Fruit fly (Drosophila melanogaster) whole organism, embryonic: ENCODE data around the gene flw.

ENCODE experiments used
- ATbp ChIP-seq: fragments of 200-800 bp; sonication (Bioruptor generic); optimal IDR thresholded peaks from 2 replicates; lab custom pipeline; 2017; ENCODE audit warnings: missing biosample characterization, mild to moderate bottlenecking, missing genetic modification characterization, missing genetic modification reagents
- Bgb ChIP-seq: fragments of 200-800 bp; sonication (Bioruptor generic); IDR thresholded peaks from 2 replicates; pipeline ENCODE4 v1.3.6; 2022; ENCODE audit warnings: missing biosample characterization, missing genetic modification characterization; ENCODE audit not compliant: partially characterized antibody
- CG10543 ChIP-seq: fragments of 200-800 bp; sonication (Bioruptor generic); optimal IDR thresholded peaks from 3 replicates; lab custom pipeline; 2017; ENCODE audit warnings: missing biosample characterization, mild to moderate bottlenecking, missing genetic modification characterization, moderate library complexity
- CG11398 ChIP-seq: fragments of 200-800 bp; sonication (Bioruptor generic); optimal IDR thresholded peaks from 2 replicates; lab custom pipeline; 2016; ENCODE audit warnings: missing biosample characterization, missing genetic modification characterization
- CG12104 ChIP-seq: fragments of 200-800 bp; sonication (Bioruptor generic); optimal IDR thresholded peaks from 3 replicates; lab custom pipeline; 2016; ENCODE audit warnings: missing biosample characterization, missing genetic modification characterization
- CG12299 ChIP-seq: fragments of 200-800 bp; sonication (Bioruptor generic); optimal IDR thresholded peaks from 2 replicates; lab custom pipeline; 2018; ENCODE audit warnings: missing biosample characterization, mild to moderate bottlenecking, missing genetic modification characterization
- CG12391 ChIP-seq: fragments of 200-800 bp; sonication (Bioruptor generic); optimal IDR thresholded peaks from 3 replicates; lab custom pipeline; 2018; ENCODE audit warnings: missing biosample characterization, mild to moderate bottlenecking, missing genetic modification characterization, moderate library complexity
- CG15479 ChIP-seq: fragments of 200-800 bp; sonication (Bioruptor generic); optimal IDR thresholded peaks from 3 replicates; lab custom pipeline; 2019; ENCODE audit warnings: missing biosample characterization, mild to moderate bottlenecking, missing genetic modification characterization, moderate library complexity
- CG15601 ChIP-seq: fragments of 200-800 bp; sonication (Bioruptor generic); optimal IDR thresholded peaks from 3 replicates; lab custom pipeline; 2019; ENCODE audit warnings: missing biosample characterization, mild to moderate bottlenecking, missing genetic modification characterization, moderate library complexity
- CG15696 ChIP-seq: fragments of 200-800 bp; sonication (Bioruptor generic); optimal IDR thresholded peaks from 2 replicates; lab custom pipeline; 2019; ENCODE audit warnings: missing biosample characterization, mild to moderate bottlenecking, missing genetic modification characterization, moderate library complexity
- CG17361 ChIP-seq: fragments of 200-800 bp; sonication (Bioruptor generic); IDR thresholded peaks from 3 replicates; pipeline ENCODE4 v1.3.6; 2022; ENCODE audit warnings: missing biosample characterization, missing genetic modification characterization
- CG18262 ChIP-seq: fragments of 200-800 bp; optimal IDR thresholded peaks from 3 replicates; lab custom pipeline; 2019; ENCODE audit warnings: missing biosample characterization, mild to moderate bottlenecking, missing genetic modification characterization, moderate library complexity
- CG18599 ChIP-seq: fragments of 200-800 bp; sonication (Bioruptor generic); optimal IDR thresholded peaks from 3 replicates; lab custom pipeline; 2017; ENCODE audit warnings: missing biosample characterization, missing genetic modification characterization, mild to moderate bottlenecking, moderate library complexity, missing genetic modification reagents
- CG31224 ChIP-seq: fragments of 200-800 bp; sonication (Bioruptor generic); IDR thresholded peaks from 2 replicates; pipeline ENCODE4 v1.3.6; 2022; ENCODE audit warnings: missing biosample characterization, missing genetic modification characterization
- CG32772 ChIP-seq: fragments of 200-800 bp; sonication (Bioruptor generic); IDR thresholded peaks from 2 replicates; pipeline ENCODE4 v1.3.6; 2022; ENCODE audit warnings: missing biosample characterization, missing genetic modification characterization
- CG3847 ChIP-seq: fragments of 200-800 bp; sonication (Bioruptor generic); IDR thresholded peaks from 2 replicates; pipeline ENCODE4 v1.3.6; 2022; ENCODE audit warnings: missing biosample characterization, missing genetic modification characterization
- CG42726 ChIP-seq: fragments of 200-800 bp; sonication (Bioruptor generic); IDR thresholded peaks from 2 replicates; pipeline ENCODE4 v1.3.6; 2022; ENCODE audit warnings: missing biosample characterization, missing genetic modification characterization; ENCODE audit not compliant: partially characterized antibody
- CG4854 ChIP-seq: fragments of 200-800 bp; sonication (Bioruptor generic); optimal IDR thresholded peaks from 2 replicates; lab custom pipeline; 2016; ENCODE audit warnings: missing biosample characterization, missing genetic modification characterization, inconsistent platforms
- CG7963 ChIP-seq: fragments of 200-800 bp; sonication (Bioruptor generic); IDR thresholded peaks from 3 replicates; pipeline ENCODE4 v1.3.6; 2022; ENCODE audit warnings: missing biosample characterization, missing genetic modification characterization; ENCODE audit not compliant: partially characterized antibody
- CG8290 ChIP-seq, 3 experiments: fragments of 200-800 bp; sonication (Bioruptor generic); optimal IDR thresholded peaks; 2 replicates each; lab custom pipeline; 2016 to 2019; ENCODE audit warnings: missing biosample characterization in 3 of 3, missing genetic modification characterization in 3 of 3, mild to moderate bottlenecking in 2 of 3, moderate library complexity in 1 of 3
- Camta ChIP-seq: fragments of 200-800 bp; sonication (Bioruptor generic); optimal IDR thresholded peaks from 2 replicates; lab custom pipeline; 2016; ENCODE audit warnings: missing biosample characterization, missing genetic modification characterization
- Dll ChIP-seq: fragments of 200-800 bp; sonication (Bioruptor generic); IDR thresholded peaks from 4 replicates; pipeline ENCODE4 v1.3.6; 2022; ENCODE audit warnings: missing biosample characterization, missing genetic modification characterization; ENCODE audit not compliant: partially characterized antibody
- Eip74EF ChIP-seq, 2 experiments: fragments of 200-800 bp in 1 of 2; fragments of >200 bp in 1 of 2; sonication (Bioruptor generic) in 1 of 2; optimal IDR thresholded peaks; 2 replicates each; lab custom pipeline; 2017 to 2019; ENCODE audit warnings: missing biosample characterization in 2 of 2, missing genetic modification characterization in 2 of 2, mild to moderate bottlenecking in 1 of 2, moderate library complexity in 1 of 2
- Ets97D ChIP-seq: fragments of 200-800 bp; sonication (Bioruptor generic); optimal IDR thresholded peaks from 3 replicates; lab custom pipeline; 2016; ENCODE audit warnings: missing biosample characterization, missing genetic modification characterization
- Hey ChIP-seq: fragments of 200-800 bp; sonication (Bioruptor generic); optimal IDR thresholded peaks from 3 replicates; lab custom pipeline; 2018; ENCODE audit warnings: missing biosample characterization, mild to moderate bottlenecking, missing genetic modification characterization
- Jarid2 ChIP-seq: fragments of 200-800 bp; sonication (Bioruptor generic); optimal IDR thresholded peaks from 3 replicates; lab custom pipeline; 2017; ENCODE audit warnings: mild to moderate bottlenecking, missing biosample characterization, missing genetic modification reagents, missing genetic modification characterization
- Nf-YC ChIP-seq: fragments of 200-800 bp; optimal IDR thresholded peaks from 3 replicates; lab custom pipeline; 2019; ENCODE audit warnings: missing biosample characterization, mild to moderate bottlenecking, missing genetic modification characterization, moderate library complexity
- PHDP ChIP-seq: fragments of 200-800 bp; sonication (Bioruptor generic); optimal IDR thresholded peaks from 3 replicates; lab custom pipeline; 2018; ENCODE audit warnings: missing biosample characterization, mild to moderate bottlenecking, missing genetic modification characterization, moderate library complexity
- Trl ChIP-seq, 3 experiments: fragments of >200 bp in 2 of 3; fragments of 200-800 bp in 1 of 3; sonication (Bioruptor generic) in 1 of 3; optimal IDR thresholded peaks; 2 replicates in 1 of 3; 3 replicates in 2 of 3; lab custom pipeline; 2016 to 2017; ENCODE audit warnings: missing biosample characterization in 1 of 3, missing genetic modification characterization in 1 of 3
- YL-1 ChIP-seq: fragments of 200-800 bp; sonication (Bioruptor generic); optimal IDR thresholded peaks from 3 replicates; lab custom pipeline; 2017; ENCODE audit warnings: missing biosample characterization, mild to moderate bottlenecking, missing genetic modification characterization
- bcd ChIP-seq: fragments of 200-800 bp; sonication (Bioruptor generic); optimal IDR thresholded peaks from 2 replicates; lab custom pipeline; 2017; ENCODE audit warnings: missing biosample characterization, mild to moderate bottlenecking, missing genetic modification characterization
- chn ChIP-seq: fragments of 200-800 bp; sonication (Bioruptor generic); optimal IDR thresholded peaks from 2 replicates; lab custom pipeline; 2016; ENCODE audit warnings: missing biosample characterization, missing genetic modification characterization
- crc ChIP-seq: fragments of 200-800 bp; sonication (Bioruptor generic); optimal IDR thresholded peaks from 2 replicates; lab custom pipeline; 2016; ENCODE audit warnings: missing biosample characterization, missing genetic modification characterization
- dmrt11E ChIP-seq: fragments of 200-800 bp; sonication (Bioruptor generic); optimal IDR thresholded peaks from 3 replicates; lab custom pipeline; 2018; ENCODE audit warnings: missing biosample characterization, mild to moderate bottlenecking, missing genetic modification characterization, moderate library complexity
- ewg ChIP-seq: fragments of 200-800 bp; sonication (Bioruptor generic); optimal IDR thresholded peaks from 3 replicates; lab custom pipeline; 2017; ENCODE audit warnings: mild to moderate bottlenecking, missing biosample characterization, missing genetic modification reagents, missing genetic modification characterization
- exex ChIP-seq: fragments of 200-800 bp; sonication (Bioruptor generic); optimal IDR thresholded peaks from 4 replicates; lab custom pipeline; 2018; ENCODE audit warnings: missing biosample characterization, mild to moderate bottlenecking, missing genetic modification characterization, moderate library complexity
- gsb-n ChIP-seq: fragments of 200-800 bp; sonication (Bioruptor generic); optimal IDR thresholded peaks from 3 replicates; lab custom pipeline; 2018; ENCODE audit warnings: missing biosample characterization, mild to moderate bottlenecking, missing genetic modification characterization
- hth ChIP-seq: fragments of >200 bp; optimal IDR thresholded peaks from 2 replicates; lab custom pipeline; 2017; ENCODE audit warnings: inconsistent platforms
- lola ChIP-seq, 3 experiments: fragments of >200 bp in 2 of 3; fragments of 200-800 bp in 1 of 3; sonication (Bioruptor generic) in 1 of 3; optimal IDR thresholded peaks; 2 replicates each; lab custom pipeline; 2017 to 2019; ENCODE audit warnings: missing biosample characterization in 3 of 3, missing genetic modification characterization in 3 of 3, mild to moderate bottlenecking in 1 of 3, moderate library complexity in 1 of 3
- nerfin-1 ChIP-seq: fragments of 200-800 bp; sonication (Bioruptor generic); optimal IDR thresholded peaks from 3 replicates; lab custom pipeline; 2019; ENCODE audit warnings: missing biosample characterization, mild to moderate bottlenecking, missing genetic modification characterization, moderate library complexity
- ranshi ChIP-seq: fragments of 200-800 bp; sonication (Bioruptor generic); IDR thresholded peaks from 2 replicates; pipeline ENCODE4 v1.3.6; 2022; ENCODE audit warnings: missing biosample characterization, missing genetic modification characterization
- sens ChIP-seq: fragments of 200-800 bp; sonication (Bioruptor generic); peaks from one replicate; lab custom pipeline; 2016; ENCODE audit warnings: missing biosample characterization, missing genetic modification characterization
- sima ChIP-seq: fragments of 200-800 bp; sonication (Bioruptor generic); optimal IDR thresholded peaks from 2 replicates; lab custom pipeline; 2016; ENCODE audit warnings: missing biosample characterization, missing genetic modification characterization
- trem ChIP-seq: fragments of 200-800 bp; optimal IDR thresholded peaks from 3 replicates; lab custom pipeline; 2019; ENCODE audit warnings: missing biosample characterization, mild to moderate bottlenecking, missing genetic modification characterization, moderate library complexity
- trh ChIP-seq: fragments of 200-800 bp; sonication (Bioruptor generic); optimal IDR thresholded peaks from 2 replicates; lab custom pipeline; 2016; ENCODE audit warnings: missing biosample characterization, missing genetic modification characterization
- unc-4 ChIP-seq: fragments of 200-800 bp; sonication (Bioruptor generic); IDR thresholded peaks from 2 replicates; pipeline ENCODE4 v1.3.6; 2022; ENCODE audit warnings: missing biosample characterization, missing genetic modification characterization; ENCODE audit not compliant: partially characterized antibody
- wdn ChIP-seq: fragments of 200-800 bp; sonication (Bioruptor generic); IDR thresholded peaks from 2 replicates; pipeline ENCODE4 v1.3.6; 2022; ENCODE audit warnings: missing biosample characterization, missing genetic modification characterization

flw gene

dm6 chrX:10365748-10366415, 19.9 kb upstream of the flw start:
- TF ChIP-seq exex (peak; percentile 17), trem (peak; percentile 27), CG8290 (GFP tag; optimal IDR thresholded peaks at IDR 0.05; lab: Kevin White, UChicago) (no peak), CG8290 (tag; optimal IDR thresholded peaks at IDR 0.05; lab: Kevin White, UChicago) (peak in 1 of 2 experiments; percentile 78), ranshi (GFP tag; lab: Robert Waterston, UW) (no peak), wdn (GFP tag; lab: Robert Waterston, UW) (no peak), Bgb (GFP tag; lab: Robert Waterston, UW) (peak; percentile 96), CG15601 (peak; percentile 33), YL-1 (peak; percentile 62), lola (GFP tag; optimal IDR thresholded peaks at IDR 0.05; lab: Kevin White, UChicago) (no peak), Camta (GFP tag; lab: Kevin White, UChicago) (peak; percentile 26), Hey (no peak), Nf-YC (peak; percentile 46), sens (GFP tag; lab: Kevin White, UChicago) (peak; percentile 82), CG12299 (tag; lab: Kevin White, UChicago) (peak; percentile 41), CG15479 (GFP tag; lab: Kevin White, UChicago) (peak; percentile 41), CG18262 (tag; lab: Kevin White, UChicago) (no peak), Dll (peak; percentile 92), CG18599 (GFP tag; lab: Kevin White, UChicago) (no peak), CG32772 (GFP tag; lab: Robert Waterston, UW) (no peak), CG10543 (GFP tag; lab: Kevin White, UChicago) (peak; percentile 69), CG11398 (GFP tag; lab: Kevin White, UChicago) (no peak), bcd (peak; percentile 29), Trl (optimal IDR thresholded peaks at IDR 0.05; lab: Kevin White, UChicago) (peak in 1 of 2 experiments; percentile 22), Trl (GFP tag; optimal IDR thresholded peaks at IDR 0.05; lab: Kevin White, UChicago) (peak; percentile 40), hth (no peak), CG42726 (GFP tag; lab: Robert Waterston, UW) (peak; percentile 90), sima (GFP tag; lab: Kevin White, UChicago) (no peak), CG12391 (tag; lab: Kevin White, UChicago) (peak; percentile 0), ATbp (peak; percentile 38), chn (GFP tag; lab: Kevin White, UChicago) (no peak), CG7963 (GFP tag; lab: Robert Waterston, UW) (peak; percentile 96), Jarid2 (GFP tag; lab: Kevin White, UChicago) (peak; percentile 37), gsb-n (tag; lab: Kevin White, UChicago) (no peak), nerfin-1 (tag; lab: Kevin White, UChicago) (peak; percentile 55), PHDP (tag; lab: Kevin White, UChicago) (no peak), dmrt11E (tag; lab: Kevin White, UChicago) (no peak), crc (GFP tag; lab: Kevin White, UChicago) (peak; percentile 10), CG31224 (GFP tag; lab: Robert Waterston, UW) (no peak), unc-4 (GFP tag; lab: Robert Waterston, UW) (peak; percentile 90), Eip74EF (GFP tag; optimal IDR thresholded peaks at IDR 0.05; lab: Kevin White, UChicago) (peak in 1 of 2 experiments; percentile 38), Ets97D (GFP tag; lab: Kevin White, UChicago) (peak; percentile 31), CG17361 (peak; percentile 21; the same call in 1 of the 3 replicates), trh (GFP tag; lab: Kevin White, UChicago) (no peak), CG4854 (GFP tag; lab: Kevin White, UChicago) (no peak), ewg (GFP tag; lab: Kevin White, UChicago) (peak; percentile 12), CG12104 (GFP tag; lab: Kevin White, UChicago) (no peak), CG15696 (tag; lab: Kevin White, UChicago) (peak; percentile 58), CG3847 (GFP tag; lab: Robert Waterston, UW) (no peak)
